Worm (Caenorhabditis elegans) whole organism, late embryonic: Measurements from ENCODE around the gene zfp-1.

Experiments
- C08G9.2 ChIP-seq: sonication (generic microtip); optimal IDR thresholded peaks from 2 replicates; lab custom pipeline; 2016; ENCODE audit warnings: mild to moderate bottlenecking, missing genetic modification characterization, moderate library complexity, missing compliant biosample characterization
- C38D4.7 ChIP-seq: fragments of 200-800 bp; sonication (Bioruptor generic); optimal IDR thresholded peaks from 2 replicates; lab custom pipeline; 2018; ENCODE audit warnings: mild to moderate bottlenecking, missing genetic modification characterization, moderate library complexity, missing compliant biosample characterization
- F13H6.1 ChIP-seq: sonication (generic microtip); optimal IDR thresholded peaks from 2 replicates; lab custom pipeline; 2016; ENCODE audit warnings: missing genetic modification characterization, missing compliant biosample characterization
- K02D7.2 ChIP-seq: sonication (generic microtip); optimal IDR thresholded peaks from 2 replicates; lab custom pipeline; 2017; ENCODE audit warnings: mild to moderate bottlenecking, missing genetic modification characterization, missing compliant biosample characterization
- K09A11.1 ChIP-seq: sonication (generic microtip); optimal IDR thresholded peaks from 2 replicates; lab custom pipeline; 2017; ENCODE audit warnings: antibody characterized with exemption, mild to moderate bottlenecking, missing genetic modification characterization, missing compliant biosample characterization; ENCODE audit not compliant: insufficient read depth
- Y22D7AL.16 ChIP-seq: sonication (generic microtip); optimal IDR thresholded peaks from 2 replicates; lab custom pipeline; 2016; ENCODE audit warnings: missing genetic modification characterization, missing compliant biosample characterization
- ahr-1 ChIP-seq: sonication (generic microtip); optimal IDR thresholded peaks from 2 replicates; lab custom pipeline; 2016; ENCODE audit warnings: missing genetic modification characterization, missing compliant biosample characterization
- ceh-18 ChIP-seq: sonication (generic microtip); optimal IDR thresholded peaks from 2 replicates; lab custom pipeline; 2016; ENCODE audit warnings: missing genetic modification characterization, missing compliant biosample characterization
- ceh-19 ChIP-seq: fragments of 200-800 bp; sonication (Bioruptor generic); optimal IDR thresholded peaks from 2 replicates; lab custom pipeline; 2018; ENCODE audit warnings: mild to moderate bottlenecking, missing genetic modification characterization, missing compliant biosample characterization
- ceh-2 ChIP-seq: sonication (generic microtip); optimal IDR thresholded peaks from 2 replicates; lab custom pipeline; 2016; ENCODE audit warnings: missing genotype, missing genetic modification characterization, missing compliant biosample characterization
- ceh-30 ChIP-seq: fragments of 150-350 bp; optimal IDR thresholded peaks from 2 replicates; lab custom pipeline; 2014; ENCODE audit warnings: missing biosample characterization, missing genetic modification characterization
- ceh-34 ChIP-seq: sonication (generic microtip); optimal IDR thresholded peaks from 2 replicates; lab custom pipeline; 2016; ENCODE audit warnings: mild to moderate bottlenecking, missing genetic modification characterization, missing compliant biosample characterization
- ceh-45 ChIP-seq: fragments of 200-800 bp; sonication (Bioruptor generic); IDR thresholded peaks from 2 replicates; pipeline ENCODE4 v1.3.6; 2022; ENCODE audit warnings: missing genetic modification reagents, missing genetic modification characterization, missing compliant biosample characterization
- ceh-6 ChIP-seq: fragments of 200-800 bp; sonication (Bioruptor generic); optimal IDR thresholded peaks from 2 replicates; lab custom pipeline; 2018; ENCODE audit warnings: mild to moderate bottlenecking, missing genetic modification characterization, missing compliant biosample characterization
- che-1 ChIP-seq: sonication (generic microtip); optimal IDR thresholded peaks from 2 replicates; lab custom pipeline; 2016; ENCODE audit warnings: mild to moderate bottlenecking, missing genetic modification characterization, missing compliant biosample characterization
- elt-2 ChIP-seq: sonication (generic microtip); optimal IDR thresholded peaks from 2 replicates; lab custom pipeline; 2016; ENCODE audit warnings: missing genetic modification reagents, missing genetic modification characterization, missing compliant biosample characterization
- elt-4 ChIP-seq: sonication (generic microtip); optimal IDR thresholded peaks from 2 replicates; lab custom pipeline; 2016; ENCODE audit warnings: missing genetic modification characterization, missing compliant biosample characterization
- eyg-1 ChIP-seq: sonication (generic microtip); optimal IDR thresholded peaks from 2 replicates; lab custom pipeline; 2016; ENCODE audit warnings: missing genotype, missing genetic modification characterization, missing compliant biosample characterization
- fax-1 ChIP-seq: sonication (generic microtip); optimal IDR thresholded peaks from 2 replicates; lab custom pipeline; 2016; ENCODE audit warnings: missing genotype, missing genetic modification characterization, missing compliant biosample characterization
- fkh-6 ChIP-seq: sonication (generic microtip); optimal IDR thresholded peaks from 2 replicates; lab custom pipeline; 2016; ENCODE audit warnings: missing genetic modification characterization, missing compliant biosample characterization
- hlh-13 ChIP-seq: fragments of 200-800 bp; sonication (Bioruptor generic); optimal IDR thresholded peaks from 2 replicates; lab custom pipeline; 2018; ENCODE audit warnings: mild to moderate bottlenecking, missing genetic modification characterization, missing compliant biosample characterization
- hlh-15 ChIP-seq: sonication (generic microtip); optimal IDR thresholded peaks from 2 replicates; lab custom pipeline; 2016; ENCODE audit warnings: missing genetic modification characterization, missing compliant biosample characterization
- lin-11 ChIP-seq: fragments of 200-800 bp; sonication (Bioruptor generic); optimal IDR thresholded peaks from 2 replicates; lab custom pipeline; 2018; ENCODE audit warnings: mild to moderate bottlenecking, missing genetic modification characterization, missing compliant biosample characterization
- madf-2 ChIP-seq: sonication (generic microtip); optimal IDR thresholded peaks from 2 replicates; lab custom pipeline; 2017; ENCODE audit warnings: missing genetic modification characterization, missing compliant biosample characterization
- mec-3 ChIP-seq: sonication (generic microtip); optimal IDR thresholded peaks from 2 replicates; lab custom pipeline; 2016; ENCODE audit warnings: borderline replicate concordance, missing genetic modification characterization, missing compliant biosample characterization
- nfya-1 ChIP-seq: sonication (generic microtip); optimal IDR thresholded peaks from 2 replicates; lab custom pipeline; 2017; ENCODE audit warnings: missing genetic modification characterization, mild to moderate bottlenecking, missing compliant biosample characterization, antibody characterized with exemption, moderate library complexity
- nhr-232 ChIP-seq: sonication (generic microtip); optimal IDR thresholded peaks from 2 replicates; lab custom pipeline; 2016; ENCODE audit warnings: missing genetic modification characterization, missing compliant biosample characterization
- pag-3 ChIP-seq: sonication (generic microtip); optimal IDR thresholded peaks from 2 replicates; lab custom pipeline; 2016; ENCODE audit warnings: missing compliant biosample characterization, missing genetic modification characterization, borderline replicate concordance
- pat-9 ChIP-seq: fragments of 200-800 bp; sonication (Bioruptor generic); optimal IDR thresholded peaks from 2 replicates; lab custom pipeline; 2018; ENCODE audit warnings: mild to moderate bottlenecking, missing genetic modification characterization, moderate library complexity, missing compliant biosample characterization
- pha-2 ChIP-seq: sonication (generic microtip); optimal IDR thresholded peaks from 2 replicates; lab custom pipeline; 2017; ENCODE audit warnings: mild to moderate bottlenecking, missing genetic modification characterization, missing compliant biosample characterization
- pha-4 ChIP-seq: fragments of 150-350 bp; optimal IDR thresholded peaks from 2 replicates; lab custom pipeline; 2018; ENCODE audit warnings: missing biosample characterization, missing genetic modification reagents, missing genetic modification characterization
- ref-2 ChIP-seq: sonication (generic microtip); optimal IDR thresholded peaks from 2 replicates; lab custom pipeline; 2016; ENCODE audit warnings: missing genetic modification characterization, missing compliant biosample characterization
- rnt-1 ChIP-seq: sonication (generic microtip); optimal IDR thresholded peaks from 2 replicates; lab custom pipeline; 2016; ENCODE audit warnings: missing genetic modification characterization, missing compliant biosample characterization
- syd-9 ChIP-seq: sonication (generic microtip); optimal IDR thresholded peaks from 2 replicates; lab custom pipeline; 2016; ENCODE audit warnings: mild to moderate bottlenecking, missing genetic modification characterization, moderate library complexity, missing compliant biosample characterization
- tbx-2 ChIP-seq: sonication (generic microtip); optimal IDR thresholded peaks from 2 replicates; lab custom pipeline; 2016; ENCODE audit warnings: missing genetic modification characterization, missing compliant biosample characterization
- ttx-3 ChIP-seq: sonication (generic microtip); optimal IDR thresholded peaks from 2 replicates; lab custom pipeline; 2016; ENCODE audit warnings: missing genetic modification reagents, missing genetic modification characterization, missing compliant biosample characterization
- unc-42 ChIP-seq: sonication (generic microtip); optimal IDR thresholded peaks from 2 replicates; lab custom pipeline; 2016; ENCODE audit warnings: missing genotype, missing genetic modification characterization, missing compliant biosample characterization
- unc-55 ChIP-seq: sonication (generic microtip); optimal IDR thresholded peaks from 2 replicates; lab custom pipeline; 2017; ENCODE audit warnings: missing biosample characterization, missing genetic modification reagents, missing genetic modification characterization
- zip-5 ChIP-seq: sonication (generic microtip); optimal IDR thresholded peaks from 2 replicates; lab custom pipeline; 2016; ENCODE audit warnings: missing genetic modification characterization, missing compliant biosample characterization

The zfp-1 gene

ce11 chrIII:8807246-8807645 lies 15.9 kb downstream of the zfp-1 start, which contains the start of gene F54F2.7:
Gene F54F2.7 (minus strand): TSS chrIII:8807346.
- no peak for TF ChIP-seq fax-1 (tag; lab: Kevin White, UChicago)
- TF ChIP-seq K02D7.2 = no peak
- TF ChIP-seq pag-3 = no peak
- TF ChIP-seq ceh-30 (tag; lab: Kevin White, UChicago) = no peak
- TF ChIP-seq ttx-3 (tag; lab: Kevin White, UChicago) = no peak
- TF ChIP-seq pat-9 (tag; lab: Kevin White, UChicago) = no peak
- TF ChIP-seq pha-2 (tag; lab: Kevin White, UChicago) = no peak
- no peak for TF ChIP-seq nfya-1 (tag; lab: Kevin White, UChicago)
- no peak for TF ChIP-seq ceh-6 (GFP tag; lab: Kevin White, UChicago)
- no peak for TF ChIP-seq fkh-6
- TF ChIP-seq ceh-19 = no peak
- TF ChIP-seq che-1 (tag; lab: Kevin White, UChicago) = no peak
- TF ChIP-seq unc-42 = no peak
- no peak for TF ChIP-seq lin-11
- no peak for TF ChIP-seq ref-2 (tag; lab: Kevin White, UChicago)

ce11 chrIII:8809245-8809971 lies 18.1 kb downstream of the zfp-1 start, which contains the start of gene prx-19:
Gene prx-19 (minus strand): TSS chrIII:8809295.
- TF ChIP-seq elt-2 (tag; lab: Kevin White, UChicago) = peak; percentile 26
- TF ChIP-seq pha-4 = no peak
- no peak for TF ChIP-seq zip-5 (tag; lab: Kevin White, UChicago)
- peak; percentile 43 for TF ChIP-seq nfya-1 (tag; lab: Kevin White, UChicago)
- TF ChIP-seq rnt-1 = no peak
- peak; percentile 85 for TF ChIP-seq unc-42
- no peak for TF ChIP-seq hlh-13
- peak; percentile 15 for TF ChIP-seq unc-55 (GFP tag; lab: Kevin White, UChicago)
- no peak for TF ChIP-seq Y22D7AL.16 (tag; lab: Kevin White, UChicago)
- TF ChIP-seq eyg-1 (tag; lab: Kevin White, UChicago) = no peak
- TF ChIP-seq syd-9 (tag; lab: Kevin White, UChicago) = no peak
- TF ChIP-seq fax-1 (tag; lab: Kevin White, UChicago) = no peak
- TF ChIP-seq, all 69 proteins: peak for 4

- TF ChIP-seq C38D4.7 (GFP tag; lab: Kevin White, UChicago) = no peak
- TF ChIP-seq K09A11.1 (tag; lab: Kevin White, UChicago) = no peak
- no peak for TF ChIP-seq zip-5 (tag; lab: Kevin White, UChicago)
- peak; percentile 96 for TF ChIP-seq unc-42
Measured at ce11 chrIII:8811111-8811510, 19.8 kb downstream of the zfp-1 start.

ce11 chrIII:8815699-8816098 lies 24.4 kb downstream of the zfp-1 start:
- TF ChIP-seq ceh-34 (peak; percentile 21), ceh-18 (tag; lab: Kevin White, UChicago) (peak; percentile 70), pat-9 (tag; lab: Kevin White, UChicago) (no peak), C08G9.2 (no peak), rnt-1 (peak; percentile 62), F13H6.1 (tag; lab: Kevin White, UChicago) (peak; percentile 5), nfya-1 (tag; lab: Kevin White, UChicago) (peak; percentile 8), ceh-30 (tag; lab: Kevin White, UChicago) (no peak), ahr-1 (tag; lab: Kevin White, UChicago) (no peak)

- TF ChIP-seq pat-9 (tag; lab: Kevin White, UChicago) (no peak), hlh-15 (no peak), nhr-232 (tag; lab: Kevin White, UChicago) (no peak), elt-4 (tag; lab: Kevin White, UChicago) (no peak), lin-11 (no peak), ceh-19 (no peak), C08G9.2 (no peak), unc-55 (GFP tag; lab: Kevin White, UChicago) (no peak), unc-42 (no peak), ceh-2 (tag; lab: Kevin White, UChicago) (no peak), ceh-45 (GFP tag; lab: Robert Waterston, UW) (no peak), mec-3 (tag; lab: Kevin White, UChicago) (no peak), F13H6.1 (tag; lab: Kevin White, UChicago) (no peak), tbx-2 (tag; lab: Kevin White, UChicago) (no peak), ref-2 (tag; lab: Kevin White, UChicago) (no peak), madf-2 (tag; lab: Kevin White, UChicago) (no peak)
Measured at ce11 chrIII:8818599-8818998, 27.3 kb downstream of the zfp-1 start, which contains the start of gene pat-2. Gene pat-2 (plus strand): TSS chrIII:8818899.
